Worm (Caenorhabditis elegans): ENCODE measurements around the gene cept-2.

The cept-2 gene

DNA sequence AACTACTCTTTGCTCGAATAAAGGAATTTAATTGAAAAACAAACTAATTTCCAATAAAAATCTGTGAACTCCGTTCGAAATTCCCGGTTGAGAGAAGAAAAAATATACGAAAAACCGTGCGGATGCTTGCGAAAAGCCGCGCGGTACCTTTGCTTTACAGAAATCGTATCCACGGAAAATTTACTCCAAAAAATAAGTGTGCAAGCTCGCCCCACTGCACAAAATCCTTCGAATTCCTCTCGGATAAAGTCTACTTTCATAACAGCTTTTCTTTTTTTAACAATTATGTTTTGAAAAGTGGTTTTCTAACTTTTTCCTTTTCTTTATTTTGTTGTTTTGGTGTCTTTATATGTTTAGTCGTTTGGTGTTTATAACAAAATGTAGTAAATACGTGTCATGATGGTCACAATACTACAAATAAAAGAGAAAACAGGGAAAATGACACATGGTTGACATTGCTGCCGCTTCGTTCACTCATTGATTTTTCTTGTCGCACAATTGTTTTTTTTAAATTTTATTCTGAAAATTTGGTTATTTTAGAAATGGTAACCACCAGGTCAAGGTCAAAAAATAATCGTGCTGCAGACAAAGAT lies at the start of gene cept-2:
cept-2 (plus strand) TSS at position 533 of the 593 bp plus-strand sequence.
- TF ChIP-seq sma-9 (GFP tag; optimal IDR thresholded peaks at IDR 0.05) (peak; percentile 94), sma-9 (tag; optimal IDR thresholded peaks at IDR 0.05) (no peak), ztf-11 (tag; optimal IDR thresholded peaks at IDR 0.05) (no peak), unc-62 (GFP tag; optimal IDR thresholded peaks at IDR 0.05) (no peak), blmp-1 (tag; optimal IDR thresholded peaks at IDR 0.05; ENCODE audit: insufficient read depth) (peak; percentile 87), ztf-1 (GFP tag; conservative IDR thresholded peaks at IDR 0.05) (no peak), ceh-82 (tag; optimal IDR thresholded peaks at IDR 0.05) (peak; percentile 75), egl-27 (tag; optimal IDR thresholded peaks at IDR 0.05) (peak; percentile 72), peb-1 (tag; optimal IDR thresholded peaks at IDR 0.05) (no peak), nhr-77 (tag; optimal IDR thresholded peaks at IDR 0.05) (peak; percentile 66), ama-1 (optimal IDR thresholded peaks at IDR 0.05) (peak; percentile 53), nhr-11 (tag; optimal IDR thresholded peaks at IDR 0.05) (no peak), R02D3.7 (tag; optimal IDR thresholded peaks at IDR 0.05) (peak; percentile 30), nhr-21 (tag; optimal IDR thresholded peaks at IDR 0.05) (peak; percentile 91), unc-55 (GFP tag; optimal IDR thresholded peaks at IDR 0.05) (peak; percentile 100), mdl-1 (tag; optimal IDR thresholded peaks at IDR 0.05) (peak in 1 of 2 experiments; percentile 46), crh-2 (tag; optimal IDR thresholded peaks at IDR 0.05) (peak; percentile 94), C34F6.9 (tag; optimal IDR thresholded peaks at IDR 0.05) (peak; percentile 97), zag-1 (tag; optimal IDR thresholded peaks at IDR 0.05) (peak; percentile 56), snpc-4 (tag; optimal IDR thresholded peaks at IDR 0.05) (peak; percentile 87), sma-3 (GFP tag; optimal IDR thresholded peaks at IDR 0.05) (peak; percentile 95), nhr-23 (tag; optimal IDR thresholded peaks at IDR 0.05) (no peak), Y55F3AM.14 (GFP tag; optimal IDR thresholded peaks at IDR 0.05) (peak; percentile 12), sem-4 (tag; optimal IDR thresholded peaks at IDR 0.05) (peak; percentile 95), elt-1 (tag; optimal IDR thresholded peaks at IDR 0.05) (no peak), mab-5 (tag; optimal IDR thresholded peaks at IDR 0.05) (peak; percentile 88), lin-39 (tag; optimal IDR thresholded peaks at IDR 0.05) (no peak), mbf-1 (tag; optimal IDR thresholded peaks at IDR 0.05) (no peak), dmd-4 (tag; optimal IDR thresholded peaks at IDR 0.05) (peak; percentile 43), ZK546.5 (tag; optimal IDR thresholded peaks at IDR 0.05) (peak; percentile 29), gmeb-1 (tag; optimal IDR thresholded peaks at IDR 0.05) (peak; percentile 88), skn-1 (tag; optimal IDR thresholded peaks at IDR 0.05) (peak; percentile 86), lsy-2 (tag; optimal IDR thresholded peaks at IDR 0.05) (peak; percentile 80 to 96), F13H6.1 (tag; optimal IDR thresholded peaks at IDR 0.05) (peak; percentile 93), nhr-129 (tag; optimal IDR thresholded peaks at IDR 0.05) (peak; percentile 95), ztf-4 (tag; optimal IDR thresholded peaks at IDR 0.05) (peak; percentile 85), lin-11 (tag; optimal IDR thresholded peaks at IDR 0.05) (peak; percentile 96), fos-1 (tag; optimal IDR thresholded peaks at IDR 0.05) (peak; percentile 76), ceh-16 (tag; optimal IDR thresholded peaks at IDR 0.05) (peak; percentile 64), lin-13 (GFP tag; optimal IDR thresholded peaks at IDR 0.05) (peak; percentile 94)

DNA sequence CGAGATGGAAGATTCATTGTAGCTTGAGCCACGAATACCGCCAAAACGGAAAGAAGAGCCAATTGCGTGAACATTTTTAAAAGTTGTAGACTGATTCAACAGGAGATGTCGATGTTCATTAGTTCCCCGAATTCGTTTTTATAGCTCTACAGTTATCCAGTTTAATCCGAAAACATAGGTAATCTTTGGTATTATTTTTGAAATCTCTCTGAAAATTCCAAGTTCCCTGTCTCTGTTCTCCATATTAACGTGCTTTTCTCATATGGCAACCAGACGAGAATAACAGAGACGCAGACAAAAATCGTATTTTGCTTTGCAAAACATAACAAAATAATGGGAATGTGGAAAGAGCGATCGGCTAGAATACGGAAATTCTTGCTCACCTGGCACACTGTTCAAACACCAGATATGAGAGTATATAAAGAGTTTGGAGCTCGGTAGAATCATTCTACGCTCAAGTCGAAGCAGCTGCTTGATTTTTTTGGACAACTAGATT lies 47.9 kb upstream of the cept-2 start, which contains the start of the genes spig-3 and F14D7.12:
spig-3 (minus strand) TSS at position 101 of the 496 bp plus-strand sequence.
F14D7.12 (plus strand) TSS at position 446 of the 496 bp plus-strand sequence.
- TF ChIP-seq gmeb-1 (tag; optimal IDR thresholded peaks at IDR 0.05) (no peak), mbf-1 (tag; optimal IDR thresholded peaks at IDR 0.05) (no peak), dmd-4 (tag; optimal IDR thresholded peaks at IDR 0.05) (no peak), ztf-1 (GFP tag; conservative IDR thresholded peaks at IDR 0.05) (no peak), lin-11 (tag; optimal IDR thresholded peaks at IDR 0.05) (no peak), lin-13 (GFP tag; optimal IDR thresholded peaks at IDR 0.05) (no peak), nhr-25 (tag; optimal IDR thresholded peaks at IDR 0.05) (no peak), nhr-21 (tag; optimal IDR thresholded peaks at IDR 0.05) (no peak), nhr-77 (tag; optimal IDR thresholded peaks at IDR 0.05) (no peak), nhr-12 (tag; optimal IDR thresholded peaks at IDR 0.05) (no peak), ceh-82 (tag; optimal IDR thresholded peaks at IDR 0.05) (no peak), ama-1 (optimal IDR thresholded peaks at IDR 0.05) (no peak)
